Worm (Caenorhabditis elegans) whole organism, midembryonic: ENCODE results near the gene ZC504.1.

Source experiments
- T22C8.4 ChIP-seq: fragments of 200-800 bp; sonication (Bioruptor generic); IDR thresholded peaks from 2 replicates; pipeline ENCODE4 v1.3.6; 2022; ENCODE audit warnings: missing genetic modification characterization, missing compliant biosample characterization
- cog-1 ChIP-seq: sonication (generic microtip); optimal IDR thresholded peaks from 2 replicates; lab custom pipeline; 2016; ENCODE audit warnings: missing genetic modification characterization, missing compliant biosample characterization
- flt-1 ChIP-seq: fragments of 200-800 bp; sonication (Bioruptor generic); IDR thresholded peaks from 2 replicates; pipeline ENCODE4 v1.3.6; 2022; ENCODE audit warnings: missing genetic modification characterization, missing compliant biosample characterization
- klf-2 ChIP-seq: fragments of 200-800 bp; sonication (Bioruptor generic); conservative IDR thresholded peaks from 2 replicates; pipeline ENCODE4 v1.3.6; 2022; ENCODE audit warnings: missing genetic modification reagents, missing genetic modification characterization, missing compliant biosample characterization
- med-1 ChIP-seq: sonication (generic microtip); optimal IDR thresholded peaks from 2 replicates; lab custom pipeline; 2017; ENCODE audit warnings: missing genetic modification characterization, mild to moderate bottlenecking, missing compliant biosample characterization, antibody characterized with exemption, missing genetic modification reagents; ENCODE audit not compliant: insufficient read depth
- ref-1 ChIP-seq: fragments of 200-800 bp; sonication (Bioruptor generic); conservative IDR thresholded peaks from 2 replicates; pipeline ENCODE4 v1.3.6; 2022; ENCODE audit warnings: missing genetic modification reagents, missing genetic modification characterization, missing compliant biosample characterization
- tab-1 ChIP-seq: fragments of 200-800 bp; sonication (Bioruptor generic); IDR thresholded peaks from 2 replicates; pipeline ENCODE4 v1.3.6; 2022; ENCODE audit warnings: missing genetic modification characterization, missing compliant biosample characterization
- ztf-23 ChIP-seq: fragments of 200-800 bp; sonication (Bioruptor generic); IDR thresholded peaks from 2 replicates; pipeline ENCODE4 v1.3.6; 2022; ENCODE audit warnings: missing genetic modification reagents, missing genetic modification characterization, missing compliant biosample characterization
- ztf-29 ChIP-seq: fragments of 200-800 bp; sonication (Bioruptor generic); IDR thresholded peaks from 2 replicates; pipeline ENCODE4 v1.3.6; 2022; ENCODE audit warnings: missing genetic modification reagents, missing genetic modification characterization, missing compliant biosample characterization

DNA sequence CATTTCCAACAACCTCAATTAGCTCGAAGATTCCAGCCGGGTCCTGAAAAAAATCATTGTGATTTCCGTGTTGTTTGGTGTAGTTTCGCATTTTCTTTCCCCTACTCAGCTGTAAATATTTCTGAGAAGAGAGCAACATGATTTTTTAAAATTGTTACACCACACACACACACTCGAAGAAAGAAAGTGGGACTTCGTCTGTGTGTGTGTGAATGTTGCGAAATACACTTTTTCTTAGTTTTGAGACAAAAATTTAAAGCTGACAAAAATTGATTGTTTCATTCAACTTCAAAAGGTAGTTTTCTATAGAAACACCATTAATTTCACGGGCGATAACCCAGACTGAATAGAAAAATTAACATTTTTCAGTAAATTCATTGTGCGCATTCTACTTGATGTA is 21.2 kb downstream of the ZC504.1 start:
- TF ChIP-seq klf-2 (GFP tag; lab: Robert Waterston, UW), result no peak
- no peak for TF ChIP-seq tab-1 (GFP tag; lab: Robert Waterston, UW)
- TF ChIP-seq flt-1 (GFP tag; lab: Robert Waterston, UW), result no peak
- no peak for TF ChIP-seq cog-1 (tag; lab: Kevin White, UChicago)
- TF ChIP-seq T22C8.4 (GFP tag; lab: Robert Waterston, UW), result no peak
- no peak for TF ChIP-seq med-1
- TF ChIP-seq ref-1 (GFP tag; lab: Robert Waterston, UW), result no peak
- no peak for TF ChIP-seq ztf-23 (GFP tag; lab: Robert Waterston, UW)
- no peak for TF ChIP-seq ztf-29 (GFP tag; lab: Robert Waterston, UW)
